Worm (Caenorhabditis elegans) whole organism, late embryonic: Measurements from ENCODE around the gene F59A1.6.
A peak's percentile ranks its signal among the peaks of the same experiment; 100 is the strongest.

Source experiments
- C38D4.7 ChIP-seq: fragments of 200-800 bp; sonication (Bioruptor generic); optimal IDR thresholded peaks from 2 replicates; lab custom pipeline; 2018; ENCODE audit warnings: mild to moderate bottlenecking, missing genetic modification characterization, moderate library complexity, missing compliant biosample characterization
- K02D7.2 ChIP-seq: sonication (generic microtip); optimal IDR thresholded peaks from 2 replicates; lab custom pipeline; 2017; ENCODE audit warnings: mild to moderate bottlenecking, missing genetic modification characterization, missing compliant biosample characterization
- K09A11.1 ChIP-seq: sonication (generic microtip); optimal IDR thresholded peaks from 2 replicates; lab custom pipeline; 2017; ENCODE audit warnings: antibody characterized with exemption, mild to moderate bottlenecking, missing genetic modification characterization, missing compliant biosample characterization; ENCODE audit not compliant: insufficient read depth
- Y22D7AL.16 ChIP-seq: sonication (generic microtip); optimal IDR thresholded peaks from 2 replicates; lab custom pipeline; 2016; ENCODE audit warnings: missing genetic modification characterization, missing compliant biosample characterization
- ama-1 ChIP-seq: fragments of 150-350 bp; optimal IDR thresholded peaks from 2 replicates; lab custom pipeline; 2014
- ceh-19 ChIP-seq: fragments of 200-800 bp; sonication (Bioruptor generic); optimal IDR thresholded peaks from 2 replicates; lab custom pipeline; 2018; ENCODE audit warnings: mild to moderate bottlenecking, missing genetic modification characterization, missing compliant biosample characterization
- ceh-2 ChIP-seq: sonication (generic microtip); optimal IDR thresholded peaks from 2 replicates; lab custom pipeline; 2016; ENCODE audit warnings: missing genotype, missing genetic modification characterization, missing compliant biosample characterization
- ceh-24 ChIP-seq: sonication (generic microtip); optimal IDR thresholded peaks from 2 replicates; lab custom pipeline; 2016; ENCODE audit warnings: mild to moderate bottlenecking, missing genetic modification characterization, missing compliant biosample characterization
- ceh-31 ChIP-seq: sonication (generic microtip); optimal IDR thresholded peaks from 2 replicates; lab custom pipeline; 2016; ENCODE audit warnings: missing genetic modification characterization, missing compliant biosample characterization
- ceh-48 ChIP-seq: sonication (generic microtip); optimal IDR thresholded peaks from 2 replicates; lab custom pipeline; 2016; ENCODE audit warnings: missing genetic modification characterization, inconsistent platforms, missing compliant biosample characterization
- che-1 ChIP-seq: sonication (generic microtip); optimal IDR thresholded peaks from 2 replicates; lab custom pipeline; 2016; ENCODE audit warnings: mild to moderate bottlenecking, missing genetic modification characterization, missing compliant biosample characterization
- elt-2 ChIP-seq: sonication (generic microtip); optimal IDR thresholded peaks from 2 replicates; lab custom pipeline; 2016; ENCODE audit warnings: missing genetic modification reagents, missing genetic modification characterization, missing compliant biosample characterization
- fax-1 ChIP-seq: sonication (generic microtip); optimal IDR thresholded peaks from 2 replicates; lab custom pipeline; 2016; ENCODE audit warnings: missing genotype, missing genetic modification characterization, missing compliant biosample characterization
- fkh-10 ChIP-seq: fragments of 150-350 bp; optimal IDR thresholded peaks from 2 replicates; lab custom pipeline; 2014; ENCODE audit warnings: missing biosample characterization, missing genetic modification reagents, missing genetic modification characterization
- gmeb-2 ChIP-seq: sonication (generic microtip); optimal IDR thresholded peaks from 2 replicates; lab custom pipeline; 2016; ENCODE audit warnings: missing genetic modification characterization, inconsistent platforms, missing compliant biosample characterization
- hlh-13 ChIP-seq: fragments of 200-800 bp; sonication (Bioruptor generic); optimal IDR thresholded peaks from 2 replicates; lab custom pipeline; 2018; ENCODE audit warnings: mild to moderate bottlenecking, missing genetic modification characterization, missing compliant biosample characterization
- hlh-15 ChIP-seq: sonication (generic microtip); optimal IDR thresholded peaks from 2 replicates; lab custom pipeline; 2016; ENCODE audit warnings: missing genetic modification characterization, missing compliant biosample characterization
- hlh-30 ChIP-seq: sonication (generic microtip); optimal IDR thresholded peaks from 2 replicates; lab custom pipeline; 2017; ENCODE audit warnings: antibody characterized with exemption, missing genetic modification characterization, missing compliant biosample characterization; ENCODE audit not compliant: insufficient read depth
- hlh-6 ChIP-seq: sonication (generic microtip); optimal IDR thresholded peaks from 2 replicates; lab custom pipeline; 2016; ENCODE audit warnings: missing genotype, missing genetic modification characterization, missing compliant biosample characterization
- hlh-8 ChIP-seq: sonication (generic microtip); optimal IDR thresholded peaks from 2 replicates; lab custom pipeline; 2016; ENCODE audit warnings: missing genotype, missing genetic modification characterization, missing compliant biosample characterization
- lim-6 ChIP-seq: sonication (generic microtip); optimal IDR thresholded peaks from 2 replicates; lab custom pipeline; 2016; ENCODE audit warnings: missing genetic modification characterization, missing compliant biosample characterization
- madf-2 ChIP-seq: sonication (generic microtip); optimal IDR thresholded peaks from 2 replicates; lab custom pipeline; 2017; ENCODE audit warnings: missing genetic modification characterization, missing compliant biosample characterization
- mec-3 ChIP-seq: sonication (generic microtip); optimal IDR thresholded peaks from 2 replicates; lab custom pipeline; 2016; ENCODE audit warnings: borderline replicate concordance, missing genetic modification characterization, missing compliant biosample characterization
- nhr-11 ChIP-seq: fragments of 150-350 bp; optimal IDR thresholded peaks from 2 replicates; lab custom pipeline; 2014; ENCODE audit warnings: missing biosample characterization, missing genetic modification characterization
- nhr-232 ChIP-seq: sonication (generic microtip); optimal IDR thresholded peaks from 2 replicates; lab custom pipeline; 2016; ENCODE audit warnings: missing genetic modification characterization, missing compliant biosample characterization
- pat-9 ChIP-seq: fragments of 200-800 bp; sonication (Bioruptor generic); optimal IDR thresholded peaks from 2 replicates; lab custom pipeline; 2018; ENCODE audit warnings: mild to moderate bottlenecking, missing genetic modification characterization, moderate library complexity, missing compliant biosample characterization
- pax-1 ChIP-seq: fragments of 150-350 bp; optimal IDR thresholded peaks from 2 replicates; lab custom pipeline; 2014; ENCODE audit warnings: missing biosample characterization, missing genetic modification characterization
- pqm-1 ChIP-seq: sonication (generic microtip); optimal IDR thresholded peaks from 2 replicates; lab custom pipeline; 2016; ENCODE audit warnings: missing genetic modification characterization, missing compliant biosample characterization
- pros-1 ChIP-seq: fragments of 150-350 bp; optimal IDR thresholded peaks from 2 replicates; lab custom pipeline; 2014; ENCODE audit warnings: missing biosample characterization, missing genetic modification reagents, missing genetic modification characterization
- sox-2 ChIP-seq: fragments of 200-800 bp; sonication (Bioruptor generic); IDR thresholded peaks from 2 replicates; pipeline ENCODE4 v1.3.6; 2022; ENCODE audit warnings: missing genetic modification reagents, missing genetic modification characterization, missing compliant biosample characterization
- sox-4 ChIP-seq: sonication (generic microtip); optimal IDR thresholded peaks from 2 replicates; lab custom pipeline; 2017; ENCODE audit warnings: mild to moderate bottlenecking, missing genetic modification characterization, inconsistent platforms, missing compliant biosample characterization
- syd-9 ChIP-seq: sonication (generic microtip); optimal IDR thresholded peaks from 2 replicates; lab custom pipeline; 2016; ENCODE audit warnings: mild to moderate bottlenecking, missing genetic modification characterization, moderate library complexity, missing compliant biosample characterization
- tbx-2 ChIP-seq: sonication (generic microtip); optimal IDR thresholded peaks from 2 replicates; lab custom pipeline; 2016; ENCODE audit warnings: missing genetic modification characterization, missing compliant biosample characterization
- unc-3 ChIP-seq, 2 experiments: fragments of 200-800 bp in 1 of 2; sonication (Bioruptor generic) in 1 of 2; sonication (generic microtip) in 1 of 2; conservative IDR thresholded peaks in 1 of 2; optimal IDR thresholded peaks in 1 of 2; 2 replicates each; pipeline versions ENCODE4 v1.3.6 to Lab custom; 2016 to 2022; ENCODE audit warnings: missing compliant biosample characterization in 2 of 2, missing genetic modification characterization in 2 of 2, missing genetic modification reagents in 1 of 2
- unc-42 ChIP-seq: sonication (generic microtip); optimal IDR thresholded peaks from 2 replicates; lab custom pipeline; 2016; ENCODE audit warnings: missing genotype, missing genetic modification characterization, missing compliant biosample characterization
- unc-86 ChIP-seq: sonication (generic microtip); optimal IDR thresholded peaks from 2 replicates; lab custom pipeline; 2016; ENCODE audit warnings: missing genetic modification characterization, missing compliant biosample characterization

F59A1.6 gene

ce11 chrV:17659228-17659627 is 25.7 kb upstream of the F59A1.6 start, which contains the start of gene fbxa-108:
Gene fbxa-108 (minus strand): TSS chrV:17659385.
- TF ChIP-seq hlh-13 (GFP tag; lab: Kevin White, UChicago) = no peak
- peak; percentile 92 for TF ChIP-seq elt-2 (tag; lab: Kevin White, UChicago)

- TF ChIP-seq hlh-6 (tag; lab: Kevin White, UChicago) (no peak), K02D7.2 (tag; lab: Kevin White, UChicago) (no peak), ceh-19 (GFP tag; lab: Kevin White, UChicago) (no peak), ama-1 (lab: Kevin White, UChicago) (no peak), sox-2 (GFP tag; lab: Robert Waterston, UW) (no peak), unc-3 (GFP tag; conservative IDR thresholded peaks at IDR 0.05; lab: Robert Waterston, UW) (no peak), unc-3 (tag; optimal IDR thresholded peaks at IDR 0.05; lab: Kevin White, UChicago) (no peak), ceh-31 (no peak), fkh-10 (no peak), madf-2 (tag; lab: Kevin White, UChicago) (no peak), hlh-30 (tag; lab: Kevin White, UChicago) (no peak), Y22D7AL.16 (tag; lab: Kevin White, UChicago) (no peak)
These were observed 24.9 kb upstream of the F59A1.6 start, which contains the start of gene dgat-2 for ce11 chrV:17660003-17660402. Gene dgat-2 (plus strand): TSS chrV:17660303.

ce11 chrV:17662260-17662659 is 22.7 kb upstream of the F59A1.6 start:
- TF ChIP-seq pqm-1 (tag; lab: Kevin White, UChicago) (no peak), elt-2 (tag; lab: Kevin White, UChicago) (peak; percentile 90)

- TF ChIP-seq ceh-2 (tag; lab: Kevin White, UChicago) (no peak), lim-6 (tag; lab: Kevin White, UChicago) (no peak), K09A11.1 (no peak), syd-9 (tag; lab: Kevin White, UChicago) (no peak), gmeb-2 (tag; lab: Kevin White, UChicago) (no peak), hlh-8 (tag; lab: Kevin White, UChicago) (no peak), ama-1 (lab: Kevin White, UChicago) (no peak), nhr-11 (tag; lab: Kevin White, UChicago) (no peak), C38D4.7 (GFP tag; lab: Kevin White, UChicago) (no peak), madf-2 (tag; lab: Kevin White, UChicago) (no peak), hlh-15 (no peak)
- TF ChIP-seq, all 69 proteins: peak for 0
These were observed 20.6 kb upstream of the F59A1.6 start for ce11 chrV:17664367-17664766.

ce11 chrV:17665906-17666305 is 19.0 kb upstream of the F59A1.6 start, which contains the start of gene F59A1.11:
Gene F59A1.11 (minus strand): TSS chrV:17666006.
- no peak for TF ChIP-seq ceh-2 (tag; lab: Kevin White, UChicago)
- TF ChIP-seq ceh-48 (tag; lab: Kevin White, UChicago) = no peak
- no peak for TF ChIP-seq pax-1 (tag; lab: Kevin White, UChicago)
- TF ChIP-seq, all 69 proteins: peak for 0

- TF ChIP-seq nhr-232 (tag; lab: Kevin White, UChicago) (no peak), unc-42 (tag; lab: Kevin White, UChicago) (no peak), hlh-30 (tag; lab: Kevin White, UChicago) (no peak), pat-9 (no peak), fax-1 (tag; lab: Kevin White, UChicago) (no peak), pax-1 (tag; lab: Kevin White, UChicago) (no peak), unc-3 (GFP tag; conservative IDR thresholded peaks at IDR 0.05; lab: Robert Waterston, UW) (no peak), unc-3 (tag; optimal IDR thresholded peaks at IDR 0.05; lab: Kevin White, UChicago) (no peak), unc-86 (tag; lab: Kevin White, UChicago) (no peak), K09A11.1 (no peak), che-1 (tag; lab: Kevin White, UChicago) (no peak), tbx-2 (tag; lab: Kevin White, UChicago) (no peak), sox-4 (tag; lab: Kevin White, UChicago) (no peak), mec-3 (tag; lab: Kevin White, UChicago) (no peak), ceh-31 (no peak), pros-1 (tag; lab: Kevin White, UChicago) (no peak), ceh-2 (tag; lab: Kevin White, UChicago) (no peak), gmeb-2 (tag; lab: Kevin White, UChicago) (no peak), ceh-24 (tag; lab: Kevin White, UChicago) (no peak)
These were observed 17.3 kb upstream of the F59A1.6 start, which contains the start of gene F59A1.12 for ce11 chrV:17667676-17668075. Gene F59A1.12 (minus strand): TSS chrV:17667776.
